Worm (Caenorhabditis elegans): ENCODE results near the gene K10D11.7.

Gene K10D11.7

ce11 chrIV:13032153-13032552 is 36.4 kb upstream of the K10D11.7 start:
- TF ChIP-seq tra-4 (tag; optimal IDR thresholded peaks at IDR 0.05), result no peak
- no peak for TF ChIP-seq ceh-13 (GFP tag; optimal IDR thresholded peaks at IDR 0.05)
- TF ChIP-seq sea-1 (GFP tag; conservative IDR thresholded peaks at IDR 0.05), result no peak
- no peak for TF ChIP-seq tbx-11 (GFP tag; IDR thresholded peaks at IDR 0.05)
- TF ChIP-seq hmg-4 (GFP tag; optimal IDR thresholded peaks at IDR 0.05), result no peak
- no peak for TF ChIP-seq B0310.2 (tag; optimal IDR thresholded peaks at IDR 0.05)
- TF ChIP-seq hmbx-1 (tag; optimal IDR thresholded peaks at IDR 0.05), result no peak
- TF ChIP-seq F13C5.2 (tag; optimal IDR thresholded peaks at IDR 0.05), result no peak
- no peak for TF ChIP-seq ets-7 (tag; optimal IDR thresholded peaks at IDR 0.05)
- TF ChIP-seq tbx-37 (GFP tag; conservative IDR thresholded peaks at IDR 0.05), result no peak
- TF ChIP-seq flt-1 (GFP tag; IDR thresholded peaks at IDR 0.05), result no peak
- no peak for TF ChIP-seq aly-1 (tag; optimal IDR thresholded peaks at IDR 0.05)
- TF ChIP-seq scrt-1 (GFP tag; IDR thresholded peaks at IDR 0.05), result no peak
- TF ChIP-seq ceh-36 (tag; optimal IDR thresholded peaks at IDR 0.05), result no peak
- no peak for TF ChIP-seq ama-1 (optimal IDR thresholded peaks at IDR 0.05)
- no peak for TF ChIP-seq pes-1 (GFP tag; IDR thresholded peaks at IDR 0.05)
- TF ChIP-seq hnd-1 (tag; optimal IDR thresholded peaks at IDR 0.05), result no peak

ce11 chrIV:13030467-13031299 is 34.9 kb upstream of the K10D11.7 start:
- TF ChIP-seq F13C5.2 (tag; optimal IDR thresholded peaks at IDR 0.05) (peak; percentile 12), pes-1 (GFP tag; IDR thresholded peaks at IDR 0.05) (no peak), hmg-4 (GFP tag; optimal IDR thresholded peaks at IDR 0.05) (peak; percentile 43)

ce11 chrIV:13029674-13030466 is 34.1 kb upstream of the K10D11.7 start:
- TF ChIP-seq ceh-36 (tag; optimal IDR thresholded peaks at IDR 0.05), result no peak
- TF ChIP-seq ets-7 (tag; optimal IDR thresholded peaks at IDR 0.05), result peak; percentile 46
- no peak for TF ChIP-seq tra-4 (tag; optimal IDR thresholded peaks at IDR 0.05)
- TF ChIP-seq hmg-4 (GFP tag; optimal IDR thresholded peaks at IDR 0.05), result peak; percentile 91
- no peak for TF ChIP-seq ama-1 (optimal IDR thresholded peaks at IDR 0.05)
- TF ChIP-seq F13C5.2 (tag; optimal IDR thresholded peaks at IDR 0.05), result peak; percentile 77
- TF ChIP-seq B0310.2 (tag; optimal IDR thresholded peaks at IDR 0.05), result no peak
- TF ChIP-seq tbx-11 (GFP tag; IDR thresholded peaks at IDR 0.05), result no peak
- TF ChIP-seq hnd-1 (tag; optimal IDR thresholded peaks at IDR 0.05), result no peak
- TF ChIP-seq ceh-13 (GFP tag; optimal IDR thresholded peaks at IDR 0.05), result no peak
- TF ChIP-seq sea-1 (GFP tag; conservative IDR thresholded peaks at IDR 0.05), result no peak
- 0 out of 2 replicates have a peak, but pooled peaks have one; percentile 19 for TF ChIP-seq pes-1 (GFP tag; IDR thresholded peaks at IDR 0.05)
- TF ChIP-seq scrt-1 (GFP tag; IDR thresholded peaks at IDR 0.05), result no peak
- no peak for TF ChIP-seq hmbx-1 (tag; optimal IDR thresholded peaks at IDR 0.05)
- no peak for TF ChIP-seq tbx-37 (GFP tag; conservative IDR thresholded peaks at IDR 0.05)
- no peak for TF ChIP-seq flt-1 (GFP tag; IDR thresholded peaks at IDR 0.05)
- TF ChIP-seq aly-1 (tag; optimal IDR thresholded peaks at IDR 0.05), result no peak

DNA sequence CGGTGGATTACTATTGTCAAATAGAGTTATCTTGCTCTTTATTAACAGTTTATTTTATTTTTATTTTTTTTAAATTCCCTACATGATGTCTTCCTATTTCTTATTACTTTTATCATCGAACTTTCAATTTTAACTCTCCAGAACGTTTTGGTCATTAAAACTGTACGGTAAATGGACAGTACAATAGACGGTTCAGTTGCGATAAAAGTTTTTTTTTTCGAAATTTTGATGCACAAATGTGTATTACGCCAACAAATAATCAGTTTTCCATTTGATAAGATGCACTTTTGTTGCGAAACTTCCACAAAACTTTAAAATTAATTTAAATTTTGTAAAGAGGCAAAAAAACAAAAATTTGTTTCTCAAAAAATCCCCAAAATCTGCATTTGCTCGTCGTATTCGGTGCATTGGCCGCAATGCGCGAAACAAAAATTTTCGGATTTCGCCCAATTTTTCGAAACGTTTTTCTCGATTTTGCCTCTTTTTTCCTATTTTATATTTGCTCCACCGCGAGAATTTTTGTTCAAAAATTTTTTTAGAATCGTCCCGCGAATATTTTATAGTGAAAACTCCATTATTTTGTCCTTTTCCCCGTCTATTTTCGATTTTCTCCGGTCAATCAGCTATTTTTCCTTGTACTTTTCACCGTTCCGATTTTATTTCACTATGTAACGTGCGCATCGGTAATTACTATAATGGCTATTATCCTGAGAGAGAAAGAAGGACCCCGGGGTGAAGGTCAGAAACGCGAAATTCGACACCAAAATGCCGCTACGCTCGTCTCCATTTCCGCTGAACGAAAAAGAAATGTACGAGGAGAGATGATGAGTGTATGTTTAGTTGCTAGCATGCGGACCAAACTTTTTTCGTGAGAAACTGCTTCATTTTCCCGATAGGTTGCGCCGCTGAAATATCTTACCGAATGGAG is 33.2 kb upstream of the K10D11.7 start:
- TF ChIP-seq aly-1 (tag; optimal IDR thresholded peaks at IDR 0.05), result no peak
- TF ChIP-seq scrt-1 (GFP tag; IDR thresholded peaks at IDR 0.05), result no peak
- TF ChIP-seq F13C5.2 (tag; optimal IDR thresholded peaks at IDR 0.05), result no peak
- no peak for TF ChIP-seq ama-1 (optimal IDR thresholded peaks at IDR 0.05)
- TF ChIP-seq tbx-11 (GFP tag; IDR thresholded peaks at IDR 0.05), result no peak
- no peak for TF ChIP-seq sea-1 (GFP tag; conservative IDR thresholded peaks at IDR 0.05)
- TF ChIP-seq hmbx-1 (tag; optimal IDR thresholded peaks at IDR 0.05), result no peak

DNA sequence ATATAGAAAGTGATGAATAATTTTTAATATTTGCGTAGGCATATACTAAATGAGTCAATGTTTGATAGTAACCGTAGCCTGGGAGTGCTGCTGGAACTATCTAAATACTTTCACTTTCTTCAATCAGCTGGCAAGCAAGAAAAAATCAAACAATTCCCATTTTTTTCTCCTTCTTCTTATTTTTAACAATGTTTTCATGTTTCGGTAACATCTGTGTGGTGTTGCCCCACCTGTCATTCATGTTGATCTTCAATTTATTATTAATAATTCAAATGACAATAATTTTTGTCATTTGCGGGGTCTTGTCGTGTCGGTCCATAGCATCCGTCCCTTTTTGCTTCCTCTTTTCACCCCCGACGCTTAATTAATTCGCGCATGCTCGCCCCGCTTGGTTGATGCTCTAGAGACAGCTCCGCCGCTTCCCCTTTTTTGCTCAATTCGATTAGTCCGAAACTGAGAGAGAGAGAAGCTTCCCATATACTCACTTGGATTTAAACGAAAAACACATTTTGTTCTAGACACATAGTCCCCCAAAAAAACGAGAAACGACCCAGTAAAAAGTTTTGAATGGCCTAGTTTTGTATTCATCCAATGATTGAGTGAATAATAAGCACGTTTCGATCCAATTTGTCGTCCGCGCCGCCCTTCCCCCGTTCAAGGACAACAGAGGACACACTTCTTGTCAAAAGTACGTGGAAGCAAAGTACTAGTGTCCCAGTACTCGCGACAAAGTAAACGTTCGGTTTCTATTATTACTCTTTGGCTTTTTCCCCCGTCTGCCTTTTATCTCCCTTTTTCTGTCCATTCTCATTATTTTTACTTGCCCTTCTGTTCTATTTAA is 32.2 kb upstream of the K10D11.7 start:
- TF ChIP-seq B0310.2 (tag; optimal IDR thresholded peaks at IDR 0.05) (no peak), hmg-4 (GFP tag; optimal IDR thresholded peaks at IDR 0.05) (peak; percentile 16), sea-1 (GFP tag; conservative IDR thresholded peaks at IDR 0.05) (0 out of 2 replicates have a peak, but pooled peaks have one; percentile 18)

DNA sequence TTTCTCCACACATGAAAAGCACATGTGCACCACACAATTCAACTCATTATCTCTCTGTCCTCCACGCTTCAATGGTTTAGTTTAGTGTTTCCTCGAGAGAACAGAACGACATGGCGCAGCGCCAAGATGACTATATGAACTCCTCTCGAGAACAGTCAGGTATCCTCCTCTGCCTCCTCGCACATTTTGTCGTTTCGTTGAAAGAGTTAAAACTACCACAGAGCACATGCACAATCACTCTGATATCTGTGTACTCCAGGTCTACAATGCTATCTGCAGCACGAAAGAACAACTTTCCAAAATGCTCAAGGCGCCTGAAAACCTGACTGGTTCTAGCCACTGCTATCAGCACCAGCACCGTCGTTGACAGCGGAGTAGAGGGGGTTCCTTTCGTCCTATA is 31.0 kb upstream of the K10D11.7 start:
- TF ChIP-seq sea-1 (GFP tag; conservative IDR thresholded peaks at IDR 0.05) (no peak), B0310.2 (tag; optimal IDR thresholded peaks at IDR 0.05) (no peak), tbx-37 (GFP tag; conservative IDR thresholded peaks at IDR 0.05) (no peak), ama-1 (optimal IDR thresholded peaks at IDR 0.05) (no peak), flt-1 (GFP tag; IDR thresholded peaks at IDR 0.05) (no peak), ceh-36 (tag; optimal IDR thresholded peaks at IDR 0.05) (no peak), hmbx-1 (tag; optimal IDR thresholded peaks at IDR 0.05) (no peak), tra-4 (tag; optimal IDR thresholded peaks at IDR 0.05) (no peak)

Measured in whole organism, early embryonic.